2 fruit fly cellular contexts compared by ENCODE assay signal in the genomic region with DNA sequence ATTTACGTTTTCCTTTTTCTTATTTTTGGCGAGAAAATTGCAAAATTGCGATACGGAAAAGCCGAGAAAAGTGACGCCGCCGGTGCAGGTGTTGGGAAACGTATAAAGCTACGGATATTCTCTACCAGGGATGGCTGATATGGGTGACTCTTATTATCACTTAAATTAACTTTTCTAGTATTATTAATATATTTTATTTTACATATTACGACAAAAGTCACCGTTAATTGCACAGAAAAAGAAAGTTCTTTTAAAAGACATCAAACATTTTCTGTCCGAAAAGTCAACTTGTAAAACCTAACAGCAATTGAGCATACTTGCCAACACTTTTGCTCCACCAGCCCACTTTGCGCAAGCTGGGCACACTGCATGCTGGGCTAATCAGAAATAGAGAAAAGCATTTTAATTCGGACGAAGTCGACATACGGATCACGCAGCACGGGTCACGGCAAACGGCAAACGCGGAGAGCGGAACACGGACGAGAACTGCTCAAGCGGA.
TF ChIP-seq lines count a peak whose summit lies in the region.

A gene (plus strand): TSS at position 51 of the 499 bp plus-strand sequence.
A gene (minus strand): TSS at position 107 of the 499 bp plus-strand sequence.

TF ChIP-seq in whole organism, embryonic, 481 proteins besides CTCF, POLR2A, EP300 and RAD21 (continued from another document and continues in another):
- TF ChIP-seq Dip2 (GFP tag; IDR thresholded peaks at IDR 0.05; lab: Robert Waterston, UW), result no peak
- peak; percentile 88 for TF ChIP-seq CG4820 (GFP tag; optimal IDR thresholded peaks at IDR 0.05; lab: Kevin White, UChicago)
- peak; percentile 38 for TF ChIP-seq CG31365 (tag; optimal IDR thresholded peaks at IDR 0.05; lab: Kevin White, UChicago)
- peak; percentile 96 for TF ChIP-seq slbo (GFP tag; IDR thresholded peaks at IDR 0.05; lab: Robert Waterston, UW)
- TF ChIP-seq Hr3 (GFP tag; optimal IDR thresholded peaks at IDR 0.05; lab: Kevin White, UChicago), result peak; percentile 95
- peak; percentile 94 for TF ChIP-seq nmo (GFP tag; optimal IDR thresholded peaks at IDR 0.05; lab: Kevin White, UChicago)
- TF ChIP-seq lab (GFP tag; optimal IDR thresholded peaks at IDR 0.05; lab: Kevin White, UChicago), result peak; percentile 97
- TF ChIP-seq YL-1 (GFP tag; optimal IDR thresholded peaks at IDR 0.05; lab: Kevin White, UChicago), result peak; percentile 95
- peak; percentile 88 for TF ChIP-seq NFAT (GFP tag; IDR thresholded peaks at IDR 0.05; lab: Robert Waterston, UW)
- TF ChIP-seq CG16779 (GFP tag; IDR thresholded peaks at IDR 0.05; lab: Robert Waterston, UW), result peak; percentile 87
- TF ChIP-seq CG12744 (GFP tag; optimal IDR thresholded peaks at IDR 0.05; lab: Kevin White, UChicago), result peak; percentile 51
- TF ChIP-seq grau (tag; optimal IDR thresholded peaks at IDR 0.05; lab: Kevin White, UChicago), result peak; percentile 94
- TF ChIP-seq Scr (GFP tag; IDR thresholded peaks at IDR 0.05; lab: Robert Waterston, UW; ENCODE audit: partially characterized antibody), result peak; percentile 40
- peak; percentile 63 for TF ChIP-seq luna (GFP tag; optimal IDR thresholded peaks at IDR 0.05; lab: Kevin White, UChicago)
- peak; percentile 47 to 67 for TF ChIP-seq chif (GFP tag; optimal IDR thresholded peaks at IDR 0.05; lab: Kevin White, UChicago)
- peak; percentile 60; the same call in 1 of the 2 replicates for TF ChIP-seq Doc2 (GFP tag; IDR thresholded peaks at IDR 0.05; lab: Robert Waterston, UW)
- peak; percentile 93 for TF ChIP-seq CG9215 (GFP tag; IDR thresholded peaks at IDR 0.05; lab: Robert Waterston, UW)
- peak; percentile 89 for TF ChIP-seq CG32772 (GFP tag; IDR thresholded peaks at IDR 0.05; lab: Robert Waterston, UW)
- peak; percentile 97 for TF ChIP-seq MBD-R2 (GFP tag; IDR thresholded peaks at IDR 0.05; lab: Robert Waterston, UW)
- TF ChIP-seq cad (GFP tag; optimal IDR thresholded peaks at IDR 0.05; lab: Kevin White, UChicago), result no peak
- TF ChIP-seq fd64A (GFP tag; optimal IDR thresholded peaks at IDR 0.05; lab: Kevin White, UChicago), result peak; percentile 49
- peak; percentile 95 for TF ChIP-seq CG3281 (GFP tag; optimal IDR thresholded peaks at IDR 0.05; lab: Kevin White, UChicago)
- no peak for TF ChIP-seq vnd (GFP tag; IDR thresholded peaks at IDR 0.05; lab: Robert Waterston, UW; ENCODE audit: partially characterized antibody)
- peak; percentile 81 for TF ChIP-seq CG9437 (GFP tag; optimal IDR thresholded peaks at IDR 0.05; lab: Kevin White, UChicago)
- TF ChIP-seq ci (GFP tag; IDR thresholded peaks at IDR 0.05; lab: Robert Waterston, UW), result peak; percentile 90
- TF ChIP-seq ssp (GFP tag; IDR thresholded peaks at IDR 0.05; lab: Robert Waterston, UW), result peak; percentile 84
- peak; percentile 69 for TF ChIP-seq CG8944 (GFP tag; optimal IDR thresholded peaks at IDR 0.05; lab: Kevin White, UChicago)
- TF ChIP-seq lov (optimal IDR thresholded peaks at IDR 0.05; lab: Kevin White, UChicago), result no peak
- TF ChIP-seq lov (GFP tag; IDR thresholded peaks at IDR 0.05; lab: Robert Waterston, UW), result peak; percentile 77
- no peak for TF ChIP-seq Hmr (GFP tag; optimal IDR thresholded peaks at IDR 0.05; lab: Kevin White, UChicago)
- peak; percentile 65 for TF ChIP-seq pfk (GFP tag; optimal IDR thresholded peaks at IDR 0.05; lab: Kevin White, UChicago)
- peak; percentile 87 to 93 for TF ChIP-seq Hr51 (GFP tag; optimal IDR thresholded peaks at IDR 0.05; lab: Kevin White, UChicago)
- TF ChIP-seq CG12155 (GFP tag; optimal IDR thresholded peaks at IDR 0.05; lab: Kevin White, UChicago), result peak; percentile 94
- peak; percentile 83 for TF ChIP-seq cwo (GFP tag; optimal IDR thresholded peaks at IDR 0.05; lab: Kevin White, UChicago)
- TF ChIP-seq gem (tag; optimal IDR thresholded peaks at IDR 0.05; lab: Kevin White, UChicago), result peak; percentile 96
- TF ChIP-seq CG4360 (GFP tag; IDR thresholded peaks at IDR 0.05; lab: Robert Waterston, UW), result peak; percentile 37; the same call in 1 of the 2 replicates
- peak; percentile 95 for TF ChIP-seq CG10209 (GFP tag; optimal IDR thresholded peaks at IDR 0.05; lab: Kevin White, UChicago)
- peak; percentile 87 for TF ChIP-seq fd96Cb (tag; optimal IDR thresholded peaks at IDR 0.05; lab: Kevin White, UChicago)
- peak; percentile 82 for TF ChIP-seq CG14667 (GFP tag; IDR thresholded peaks at IDR 0.05; lab: Robert Waterston, UW)
- TF ChIP-seq CG12299 (tag; optimal IDR thresholded peaks at IDR 0.05; lab: Kevin White, UChicago), result peak; percentile 87
- TF ChIP-seq CG13424 (tag; optimal IDR thresholded peaks at IDR 0.05; lab: Kevin White, UChicago), result peak; percentile 96
- peak; percentile 87 for TF ChIP-seq Rx (GFP tag; IDR thresholded peaks at IDR 0.05; lab: Robert Waterston, UW)
- peak; percentile 94 for TF ChIP-seq CG2678 (tag; optimal IDR thresholded peaks at IDR 0.05; lab: Kevin White, UChicago)
- TF ChIP-seq HHEX (GFP tag; optimal IDR thresholded peaks at IDR 0.05; lab: Kevin White, UChicago), result peak; percentile 93
- peak; percentile 79; the same call in 2 of the 3 replicates for TF ChIP-seq so (GFP tag; IDR thresholded peaks at IDR 0.05; lab: Robert Waterston, UW)
- TF ChIP-seq CG6813 (GFP tag; optimal IDR thresholded peaks at IDR 0.05; lab: Kevin White, UChicago), result peak; percentile 88
- TF ChIP-seq mld (GFP tag; IDR thresholded peaks at IDR 0.05; lab: Robert Waterston, UW; ENCODE audit: partially characterized antibody), result no peak
- TF ChIP-seq Med (GFP tag; lab: Kevin White, UChicago), result peak; percentile 97
- TF ChIP-seq nom (GFP tag; optimal IDR thresholded peaks at IDR 0.05; lab: Kevin White, UChicago), result peak; percentile 86
- TF ChIP-seq B-H1 (GFP tag; IDR thresholded peaks at IDR 0.05; lab: Robert Waterston, UW), result peak; percentile 76
- no peak for TF ChIP-seq CG2129 (GFP tag; IDR thresholded peaks at IDR 0.05; lab: Robert Waterston, UW; ENCODE audit: partially characterized antibody)
- peak; percentile 97 for TF ChIP-seq CG9817 (tag; optimal IDR thresholded peaks at IDR 0.05; lab: Kevin White, UChicago)
- TF ChIP-seq CG3847 (GFP tag; IDR thresholded peaks at IDR 0.05; lab: Robert Waterston, UW), result peak; percentile 97
- TF ChIP-seq Hr78 (GFP tag; optimal IDR thresholded peaks at IDR 0.05; lab: Kevin White, UChicago), result peak in 1 of 2 experiments; percentile 51
- peak; percentile 85 for TF ChIP-seq CG10366 (GFP tag; IDR thresholded peaks at IDR 0.05; lab: Robert Waterston, UW)
- peak; percentile 86 for TF ChIP-seq CG18476 (GFP tag; optimal IDR thresholded peaks at IDR 0.05; lab: Kevin White, UChicago)
- TF ChIP-seq unc-4 (GFP tag; IDR thresholded peaks at IDR 0.05; lab: Robert Waterston, UW; ENCODE audit: partially characterized antibody), result 0 out of 2 replicates have a peak, but pooled peaks have one; percentile 29
- no peak for TF ChIP-seq CG7745 (tag; optimal IDR thresholded peaks at IDR 0.05; lab: Kevin White, UChicago)
- peak; percentile 62; the same call in 1 of the 2 replicates for TF ChIP-seq Gsc (GFP tag; IDR thresholded peaks at IDR 0.05; lab: Robert Waterston, UW)
- peak; percentile 91 for TF ChIP-seq CG12104 (GFP tag; optimal IDR thresholded peaks at IDR 0.05; lab: Kevin White, UChicago)
- 0 out of 2 replicates have a peak, but pooled peaks have one; percentile 22 for TF ChIP-seq CG10321 (GFP tag; IDR thresholded peaks at IDR 0.05; lab: Robert Waterston, UW)

TF ChIP-seq in whole organism, prepupa, 60 proteins besides CTCF, POLR2A, EP300 and RAD21 (continued from another document):
- TF ChIP-seq Ets21C (GFP tag; optimal IDR thresholded peaks at IDR 0.05; lab: Kevin White, UChicago), result peak; percentile 78
- TF ChIP-seq acj6 (GFP tag; optimal IDR thresholded peaks at IDR 0.05; lab: Kevin White, UChicago), result peak; percentile 92
- peak; percentile 86 for TF ChIP-seq Sox15 (GFP tag; optimal IDR thresholded peaks at IDR 0.05; lab: Kevin White, UChicago)
- TF ChIP-seq CG32006 (GFP tag; optimal IDR thresholded peaks at IDR 0.05; lab: Kevin White, UChicago), result peak; percentile 90
- TF ChIP-seq CG11762 (GFP tag; optimal IDR thresholded peaks at IDR 0.05; lab: Kevin White, UChicago; ENCODE audit: insufficient read depth), result peak; percentile 81
- no peak for TF ChIP-seq CG10669 (GFP tag; optimal IDR thresholded peaks at IDR 0.05; lab: Kevin White, UChicago)
- peak; percentile 83 for TF ChIP-seq CG31627 (GFP tag; optimal IDR thresholded peaks at IDR 0.05; lab: Kevin White, UChicago)
- no peak for TF ChIP-seq CG6276 (GFP tag; optimal IDR thresholded peaks at IDR 0.05; lab: Kevin White, UChicago)
- peak; percentile 71 for TF ChIP-seq dsx (GFP tag; optimal IDR thresholded peaks at IDR 0.05; lab: Kevin White, UChicago; ENCODE audit: poor library complexity, severe bottlenecking)
- no peak for TF ChIP-seq spab (GFP tag; optimal IDR thresholded peaks at IDR 0.05; lab: Kevin White, UChicago)
- TF ChIP-seq achi (GFP tag; optimal IDR thresholded peaks at IDR 0.05; lab: Kevin White, UChicago), result peak; percentile 91
